ENCODE assay signal across 1 fruit fly cellular context in the genomic region with DNA sequence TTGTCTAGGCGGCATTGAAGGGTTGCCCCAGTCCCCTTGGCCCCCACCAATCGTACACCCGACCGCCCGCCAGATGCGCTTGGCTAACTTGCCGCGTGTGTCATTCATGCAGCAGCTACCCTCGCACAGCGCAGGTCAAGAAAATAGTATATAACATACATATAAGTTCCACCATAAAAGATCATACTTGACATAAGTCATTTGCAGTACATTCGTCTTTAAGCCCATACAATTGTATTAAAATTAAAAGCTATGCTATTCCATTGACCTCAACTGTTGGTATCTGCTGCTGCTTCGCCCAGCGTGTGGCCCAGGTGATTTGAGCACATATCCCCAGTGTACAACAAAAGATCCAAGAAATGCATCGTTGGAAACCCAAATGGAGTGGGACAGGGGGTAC.
TF ChIP-seq lines count a peak whose summit lies in the region.

No protein-coding gene starts in this region.

TF ChIP-seq in whole organism, embryonic, 481 proteins besides CTCF, POLR2A, EP300 and RAD21 (continued from another document and continues in another):
- TF ChIP-seq CG16779 (GFP tag; IDR thresholded peaks at IDR 0.05; lab: Robert Waterston, UW) = peak; percentile 59; the same call in 1 of the 2 replicates
- no peak for TF ChIP-seq ham (GFP tag; IDR thresholded peaks at IDR 0.05; lab: Robert Waterston, UW)
- no peak for TF ChIP-seq CG11085 (GFP tag; IDR thresholded peaks at IDR 0.05; lab: Robert Waterston, UW)
- peak; percentile 67 for TF ChIP-seq Nf-YA (GFP tag; IDR thresholded peaks at IDR 0.05; lab: Robert Waterston, UW)
- peak; percentile 23 for TF ChIP-seq CG3838 (GFP tag; optimal IDR thresholded peaks at IDR 0.05; lab: Kevin White, UChicago)
- no peak for TF ChIP-seq CG2129 (GFP tag; IDR thresholded peaks at IDR 0.05; lab: Robert Waterston, UW; ENCODE audit: partially characterized antibody)
- peak; percentile 91 for TF ChIP-seq CG1603 (tag; optimal IDR thresholded peaks at IDR 0.05; lab: Kevin White, UChicago)
- peak; percentile 72 for TF ChIP-seq lab (GFP tag; optimal IDR thresholded peaks at IDR 0.05; lab: Kevin White, UChicago)
- TF ChIP-seq bab2 (GFP tag; optimal IDR thresholded peaks at IDR 0.05; lab: Kevin White, UChicago) = peak; percentile 71
- TF ChIP-seq croc (GFP tag; conservative IDR thresholded peaks at IDR 0.05; lab: Robert Waterston, UW) = peak; percentile 68
- TF ChIP-seq chn (GFP tag; optimal IDR thresholded peaks at IDR 0.05; lab: Kevin White, UChicago) = peak; percentile 79
- peak; percentile 42 for TF ChIP-seq CG1647 (GFP tag; optimal IDR thresholded peaks at IDR 0.05; lab: Kevin White, UChicago)
- TF ChIP-seq Spps (tag; optimal IDR thresholded peaks at IDR 0.05; lab: Kevin White, UChicago) = peak; percentile 59
- TF ChIP-seq MESR4 (GFP tag; optimal IDR thresholded peaks at IDR 0.05; lab: Kevin White, UChicago) = peak; percentile 4
- TF ChIP-seq kay (GFP tag; optimal IDR thresholded peaks at IDR 0.05; lab: Kevin White, UChicago) = peak; percentile 56
- no peak for TF ChIP-seq fd3F (GFP tag; optimal IDR thresholded peaks at IDR 0.05; lab: Kevin White, UChicago)
- TF ChIP-seq HLHmδ (GFP tag; optimal IDR thresholded peaks at IDR 0.05; lab: Kevin White, UChicago) = no peak
- peak; percentile 81 for TF ChIP-seq CG14441 (GFP tag; IDR thresholded peaks at IDR 0.05; lab: Robert Waterston, UW)
- peak; percentile 64 for TF ChIP-seq CG14667 (GFP tag; IDR thresholded peaks at IDR 0.05; lab: Robert Waterston, UW)
- peak; percentile 73 for TF ChIP-seq dmrt99B (tag; optimal IDR thresholded peaks at IDR 0.05; lab: Kevin White, UChicago)
- peak; percentile 79 for TF ChIP-seq H15 (GFP tag; IDR thresholded peaks at IDR 0.05; lab: Robert Waterston, UW)
- TF ChIP-seq gce (GFP tag; IDR thresholded peaks at IDR 0.05; lab: Robert Waterston, UW) = peak; percentile 86; the same call in 2 of the 3 replicates
- peak; percentile 37 for TF ChIP-seq CG17802 (tag; optimal IDR thresholded peaks at IDR 0.05; lab: Kevin White, UChicago)
- peak; percentile 54 for TF ChIP-seq CG6654 (GFP tag; optimal IDR thresholded peaks at IDR 0.05; lab: Kevin White, UChicago)
- TF ChIP-seq tup (GFP tag; optimal IDR thresholded peaks at IDR 0.05; lab: Kevin White, UChicago) = peak; percentile 42
- TF ChIP-seq Chrac-16 (GFP tag; optimal IDR thresholded peaks at IDR 0.05; lab: Kevin White, UChicago) = peak; percentile 59
- TF ChIP-seq pan (optimal IDR thresholded peaks at IDR 0.05; lab: Kevin White, UChicago) = no peak
- peak in 1 of 2 experiments; percentile 85 for TF ChIP-seq pan (GFP tag; optimal IDR thresholded peaks at IDR 0.05 in 1 of 2, IDR thresholded peaks at IDR 0.05 in 1 of 2)
- peak; percentile 23 for TF ChIP-seq salm (tag; optimal IDR thresholded peaks at IDR 0.05; lab: Kevin White, UChicago)
- peak; percentile 82 for TF ChIP-seq az2 (GFP tag; optimal IDR thresholded peaks at IDR 0.05; lab: Kevin White, UChicago)
- peak; percentile 60 for TF ChIP-seq lilli (GFP tag; optimal IDR thresholded peaks at IDR 0.05; lab: Kevin White, UChicago)
- peak; percentile 24 for TF ChIP-seq Lhr (GFP tag; optimal IDR thresholded peaks at IDR 0.05; lab: Kevin White, UChicago)
- TF ChIP-seq Camta (GFP tag; optimal IDR thresholded peaks at IDR 0.05; lab: Kevin White, UChicago) = peak; percentile 74
- no peak for TF ChIP-seq CG12299 (tag; optimal IDR thresholded peaks at IDR 0.05; lab: Kevin White, UChicago)
- TF ChIP-seq CG14014 (GFP tag; IDR thresholded peaks at IDR 0.05; lab: Robert Waterston, UW) = 0 out of 2 replicates have a peak, but pooled peaks have one; percentile 47
- no peak for TF ChIP-seq bbx (GFP tag; IDR thresholded peaks at IDR 0.05; lab: Robert Waterston, UW; ENCODE audit: partially characterized antibody)
- peak; percentile 20 for TF ChIP-seq Usf (GFP tag; optimal IDR thresholded peaks at IDR 0.05; lab: Kevin White, UChicago)
- peak; percentile 60 for TF ChIP-seq zen (tag; optimal IDR thresholded peaks at IDR 0.05; lab: Kevin White, UChicago)
- TF ChIP-seq wek (GFP tag; optimal IDR thresholded peaks at IDR 0.05; lab: Kevin White, UChicago) = peak; percentile 10
- peak; percentile 42 for TF ChIP-seq CG13775 (GFP tag; optimal IDR thresholded peaks at IDR 0.05; lab: Kevin White, UChicago)
- no peak for TF ChIP-seq ftz-f1 (GFP tag; optimal IDR thresholded peaks at IDR 0.05; lab: Kevin White, UChicago)
- peak; percentile 73 for TF ChIP-seq CG4404 (GFP tag; IDR thresholded peaks at IDR 0.05; lab: Robert Waterston, UW)
- peak; percentile 18 for TF ChIP-seq CG15073 (GFP tag; optimal IDR thresholded peaks at IDR 0.05; lab: Kevin White, UChicago)
- peak; percentile 45 for TF ChIP-seq Dad (GFP tag; optimal IDR thresholded peaks at IDR 0.05; lab: Kevin White, UChicago)
- 0 out of 3 replicates have a peak, but pooled peaks have one; percentile 27 for TF ChIP-seq sr (GFP tag; IDR thresholded peaks at IDR 0.05; lab: Robert Waterston, UW)
- no peak for TF ChIP-seq da (GFP tag; optimal IDR thresholded peaks at IDR 0.05; lab: Kevin White, UChicago)
- TF ChIP-seq NC2α (GFP tag; optimal IDR thresholded peaks at IDR 0.05; lab: Kevin White, UChicago) = peak; percentile 45
- no peak for TF ChIP-seq pzg (GFP tag; optimal IDR thresholded peaks at IDR 0.05; lab: Kevin White, UChicago)
- peak; percentile 7 for TF ChIP-seq en (GFP tag; optimal IDR thresholded peaks at IDR 0.05; lab: Kevin White, UChicago)
- TF ChIP-seq Gug (GFP tag; IDR thresholded peaks at IDR 0.05; lab: Robert Waterston, UW) = peak; percentile 73
- peak; percentile 70 for TF ChIP-seq Antp (GFP tag; optimal IDR thresholded peaks at IDR 0.05; lab: Kevin White, UChicago)
- no peak for TF ChIP-seq hkb (optimal IDR thresholded peaks at IDR 0.05; lab: Kevin White, UChicago)
- peak; percentile 83 for TF ChIP-seq hkb (GFP tag; IDR thresholded peaks at IDR 0.05; lab: Robert Waterston, UW)
- peak; percentile 57 for TF ChIP-seq CG10654 (GFP tag; optimal IDR thresholded peaks at IDR 0.05; lab: Kevin White, UChicago)
- TF ChIP-seq mirr (GFP tag; optimal IDR thresholded peaks at IDR 0.05; lab: Kevin White, UChicago) = no peak
- TF ChIP-seq CG31224 (GFP tag; IDR thresholded peaks at IDR 0.05; lab: Robert Waterston, UW) = peak; percentile 50; the same call in 1 of the 2 replicates
- TF ChIP-seq Fer1 (GFP tag; optimal IDR thresholded peaks at IDR 0.05; lab: Kevin White, UChicago) = no peak
- peak; percentile 28 for TF ChIP-seq run (tag; optimal IDR thresholded peaks at IDR 0.05; lab: Kevin White, UChicago)
- peak; percentile 26 for TF ChIP-seq CG10565 (GFP tag; optimal IDR thresholded peaks at IDR 0.05; lab: Kevin White, UChicago)
- no peak for TF ChIP-seq Lim3 (GFP tag; IDR thresholded peaks at IDR 0.05; lab: Robert Waterston, UW)
- TF ChIP-seq Ada2b (GFP tag; IDR thresholded peaks at IDR 0.05; lab: Robert Waterston, UW) = peak; percentile 71
- TF ChIP-seq BEAF-32 (GFP tag; optimal IDR thresholded peaks at IDR 0.05; lab: Kevin White, UChicago) = no peak
- no peak for TF ChIP-seq vnd (GFP tag; IDR thresholded peaks at IDR 0.05; lab: Robert Waterston, UW; ENCODE audit: partially characterized antibody)
- TF ChIP-seq CG10959 (GFP tag; IDR thresholded peaks at IDR 0.05; lab: Robert Waterston, UW) = peak; percentile 77
- no peak for TF ChIP-seq CG17612 (GFP tag; IDR thresholded peaks at IDR 0.05; lab: Robert Waterston, UW)
- no peak for TF ChIP-seq chinmo (GFP tag; IDR thresholded peaks at IDR 0.05; lab: Robert Waterston, UW; ENCODE audit: partially characterized antibody)
- peak; percentile 58 for TF ChIP-seq jumu (GFP tag; optimal IDR thresholded peaks at IDR 0.05; lab: Kevin White, UChicago)
- TF ChIP-seq CG9437 (GFP tag; optimal IDR thresholded peaks at IDR 0.05; lab: Kevin White, UChicago) = peak; percentile 36
- TF ChIP-seq jigr1 (GFP tag; IDR thresholded peaks at IDR 0.05; lab: Robert Waterston, UW) = peak; percentile 73; the same call in 2 of the 3 replicates
- no peak for TF ChIP-seq nerfin-2 (GFP tag; IDR thresholded peaks at IDR 0.05; lab: Robert Waterston, UW; ENCODE audit: partially characterized antibody)
- peak; percentile 65 for TF ChIP-seq onecut (GFP tag; IDR thresholded peaks at IDR 0.05; lab: Robert Waterston, UW)
- peak; percentile 45 for TF ChIP-seq CG13424 (tag; optimal IDR thresholded peaks at IDR 0.05; lab: Kevin White, UChicago)
- peak; percentile 84 for TF ChIP-seq peb (GFP tag; IDR thresholded peaks at IDR 0.05; lab: Robert Waterston, UW)
- no peak for TF ChIP-seq CG6854 (GFP tag; optimal IDR thresholded peaks at IDR 0.05; lab: Kevin White, UChicago)
- no peak for TF ChIP-seq Hmx (GFP tag; optimal IDR thresholded peaks at IDR 0.05; lab: Kevin White, UChicago)
- TF ChIP-seq CG11723 (GFP tag; optimal IDR thresholded peaks at IDR 0.05; lab: Kevin White, UChicago) = no peak
- no peak for TF ChIP-seq knrl (GFP tag; IDR thresholded peaks at IDR 0.05; lab: Robert Waterston, UW; ENCODE audit: partially characterized antibody)
- peak; percentile 61 for TF ChIP-seq ems (GFP tag; optimal IDR thresholded peaks at IDR 0.05; lab: Kevin White, UChicago)
- peak; percentile 78 for TF ChIP-seq row (GFP tag; IDR thresholded peaks at IDR 0.05; lab: Robert Waterston, UW)
- TF ChIP-seq D19A (tag; optimal IDR thresholded peaks at IDR 0.05; lab: Kevin White, UChicago) = peak; percentile 65
- TF ChIP-seq ap (GFP tag; IDR thresholded peaks at IDR 0.05; lab: Robert Waterston, UW) = peak; percentile 73
- TF ChIP-seq CG6272 (GFP tag; IDR thresholded peaks at IDR 0.05; lab: Robert Waterston, UW) = peak; percentile 49; the same call in 1 of the 2 replicates
- peak; percentile 62 for TF ChIP-seq CG2202 (tag; optimal IDR thresholded peaks at IDR 0.05; lab: Kevin White, UChicago)
- no peak for TF ChIP-seq yki (optimal IDR thresholded peaks at IDR 0.05; lab: Kevin White, UChicago)
- peak; percentile 64 for TF ChIP-seq CG8089 (GFP tag; optimal IDR thresholded peaks at IDR 0.05; lab: Kevin White, UChicago)
- TF ChIP-seq NfI (GFP tag; optimal IDR thresholded peaks at IDR 0.05; lab: Kevin White, UChicago) = peak; percentile 50
- TF ChIP-seq bsh (GFP tag; optimal IDR thresholded peaks at IDR 0.05; lab: Kevin White, UChicago) = peak; percentile 58 to 89
- peak; percentile 81 for TF ChIP-seq fd96Cb (tag; optimal IDR thresholded peaks at IDR 0.05; lab: Kevin White, UChicago)
- peak; percentile 68 for TF ChIP-seq ewg (GFP tag; optimal IDR thresholded peaks at IDR 0.05; lab: Kevin White, UChicago)
- no peak for TF ChIP-seq CG1832 (GFP tag; optimal IDR thresholded peaks at IDR 0.05; lab: Kevin White, UChicago)
- peak; percentile 73 for TF ChIP-seq CG9727 (GFP tag; optimal IDR thresholded peaks at IDR 0.05; lab: Kevin White, UChicago)
- TF ChIP-seq CG9609 (GFP tag; optimal IDR thresholded peaks at IDR 0.05; lab: Kevin White, UChicago) = peak; percentile 2
- TF ChIP-seq Mad (GFP tag; optimal IDR thresholded peaks at IDR 0.05; lab: Kevin White, UChicago) = peak; percentile 54
- TF ChIP-seq Atf3 (GFP tag; optimal IDR thresholded peaks at IDR 0.05; lab: Kevin White, UChicago) = peak; percentile 70
- peak; percentile 12 for TF ChIP-seq shn (GFP tag; optimal IDR thresholded peaks at IDR 0.05; lab: Kevin White, UChicago)
- no peak for TF ChIP-seq unc-4 (GFP tag; IDR thresholded peaks at IDR 0.05; lab: Robert Waterston, UW; ENCODE audit: partially characterized antibody)
- peak; percentile 51 for TF ChIP-seq Hr3 (GFP tag; optimal IDR thresholded peaks at IDR 0.05; lab: Kevin White, UChicago)
- TF ChIP-seq CG14710 (tag; optimal IDR thresholded peaks at IDR 0.05; lab: Kevin White, UChicago) = peak; percentile 64
- TF ChIP-seq CG33557 (GFP tag; optimal IDR thresholded peaks at IDR 0.05; lab: Kevin White, UChicago) = peak; percentile 31
- peak; percentile 79 for TF ChIP-seq gem (tag; optimal IDR thresholded peaks at IDR 0.05; lab: Kevin White, UChicago)
- no peak for TF ChIP-seq kni (GFP tag; optimal IDR thresholded peaks at IDR 0.05; lab: Kevin White, UChicago)
- no peak for TF ChIP-seq CG13123 (GFP tag; optimal IDR thresholded peaks at IDR 0.05; lab: Kevin White, UChicago)
- TF ChIP-seq z (GFP tag; IDR thresholded peaks at IDR 0.05; lab: Robert Waterston, UW) = 0 out of 3 replicates have a peak, but pooled peaks have one; percentile 35
- TF ChIP-seq CG4617 (GFP tag; optimal IDR thresholded peaks at IDR 0.05; lab: Kevin White, UChicago; ENCODE audit: borderline replicate concordance) = peak; percentile 7
- peak; percentile 73; the same call in 2 of the 3 replicates for TF ChIP-seq CG2889 (GFP tag; IDR thresholded peaks at IDR 0.05; lab: Robert Waterston, UW)
- TF ChIP-seq inv (GFP tag; IDR thresholded peaks at IDR 0.05; lab: Robert Waterston, UW; ENCODE audit: partially characterized antibody) = no peak
- TF ChIP-seq E2f2 (GFP tag; IDR thresholded peaks at IDR 0.05; lab: Robert Waterston, UW) = peak; percentile 38; the same call in 1 of the 2 replicates
- peak; percentile 56 for TF ChIP-seq CG12071 (GFP tag; optimal IDR thresholded peaks at IDR 0.05; lab: Kevin White, UChicago)
- no peak for TF ChIP-seq fd102C (GFP tag; optimal IDR thresholded peaks at IDR 0.05; lab: Kevin White, UChicago)
- TF ChIP-seq zen2 (GFP tag; IDR thresholded peaks at IDR 0.05; lab: Robert Waterston, UW; ENCODE audit: partially characterized antibody) = no peak
- peak; percentile 38 for TF ChIP-seq CG17568 (GFP tag; optimal IDR thresholded peaks at IDR 0.05; lab: Kevin White, UChicago)
- TF ChIP-seq B-H2 (GFP tag; optimal IDR thresholded peaks at IDR 0.05; lab: Kevin White, UChicago) = no peak
- TF ChIP-seq GATAe (GFP tag; conservative IDR thresholded peaks at IDR 0.05; lab: Robert Waterston, UW) = no peak
- TF ChIP-seq crc (GFP tag; optimal IDR thresholded peaks at IDR 0.05; lab: Kevin White, UChicago) = peak; percentile 54
- TF ChIP-seq Gsc (GFP tag; IDR thresholded peaks at IDR 0.05; lab: Robert Waterston, UW) = peak; percentile 76
- TF ChIP-seq Dip2 (GFP tag; IDR thresholded peaks at IDR 0.05; lab: Robert Waterston, UW) = no peak
- TF ChIP-seq CG17361 (GFP tag; IDR thresholded peaks at IDR 0.05; lab: Robert Waterston, UW) = peak; percentile 73; the same call in 2 of the 3 replicates
- peak; percentile 80 for TF ChIP-seq CG4820 (GFP tag; optimal IDR thresholded peaks at IDR 0.05; lab: Kevin White, UChicago)
- peak; percentile 89 for TF ChIP-seq Xrp1 (GFP tag; IDR thresholded peaks at IDR 0.05; lab: Robert Waterston, UW)
- TF ChIP-seq CG13624 (GFP tag; optimal IDR thresholded peaks at IDR 0.05; lab: Kevin White, UChicago) = no peak
- TF ChIP-seq Aef1 (GFP tag; IDR thresholded peaks at IDR 0.05; lab: Robert Waterston, UW) = peak; percentile 59; the same call in 2 of the 3 replicates
- TF ChIP-seq sim (GFP tag; IDR thresholded peaks at IDR 0.05; lab: Robert Waterston, UW) = peak; percentile 84
- peak; percentile 83 for TF ChIP-seq Blimp-1 (GFP tag; optimal IDR thresholded peaks at IDR 0.05; lab: Kevin White, UChicago)
- peak; percentile 54 for TF ChIP-seq CG1792 (GFP tag; optimal IDR thresholded peaks at IDR 0.05; lab: Kevin White, UChicago)
- no peak for TF ChIP-seq rib (GFP tag; IDR thresholded peaks at IDR 0.05; lab: Robert Waterston, UW)
